Fruit fly (Drosophila melanogaster) whole organism, embryonic: ENCODE data around the gene CG15894.
A peak's percentile ranks its signal among the peaks of the same experiment; 100 is the strongest.

Experiments used
- Bgb ChIP-seq: fragments of 200-800 bp; sonication (Bioruptor generic); IDR thresholded peaks from 2 replicates; pipeline ENCODE4 v1.3.6; 2022; ENCODE audit warnings: missing biosample characterization, missing genetic modification characterization; ENCODE audit not compliant: partially characterized antibody
- Blimp-1 ChIP-seq: fragments of 200-800 bp; sonication (Bioruptor generic); optimal IDR thresholded peaks from 3 replicates; lab custom pipeline; 2018; ENCODE audit warnings: missing biosample characterization, missing genetic modification characterization, mild to moderate bottlenecking, moderate library complexity, missing genetic modification reagents
- CG10147 ChIP-seq: fragments of 200-800 bp; sonication (Bioruptor generic); optimal IDR thresholded peaks from 2 replicates; lab custom pipeline; 2019; ENCODE audit warnings: missing biosample characterization, mild to moderate bottlenecking, missing genetic modification characterization, moderate library complexity
- CG10431 ChIP-seq: fragments of 200-800 bp; sonication (Bioruptor generic); optimal IDR thresholded peaks from 3 replicates; lab custom pipeline; 2018; ENCODE audit warnings: missing biosample characterization, mild to moderate bottlenecking, missing genetic modification characterization
- CG10979 ChIP-seq: fragments of 200-800 bp; sonication (Bioruptor generic); optimal IDR thresholded peaks from 2 replicates; lab custom pipeline; 2018; ENCODE audit warnings: missing biosample characterization, mild to moderate bottlenecking, missing genetic modification characterization, moderate library complexity
- CG12744 ChIP-seq: fragments of 200-800 bp; sonication (Bioruptor generic); optimal IDR thresholded peaks from 2 replicates; lab custom pipeline; 2016; ENCODE audit warnings: missing biosample characterization, missing genetic modification characterization
- CG13296 ChIP-seq: fragments of 200-800 bp; sonication (Bioruptor generic); optimal IDR thresholded peaks from 3 replicates; lab custom pipeline; 2018; ENCODE audit warnings: missing biosample characterization, mild to moderate bottlenecking, missing genetic modification characterization
- CG1529 ChIP-seq: fragments of 200-800 bp; sonication (Bioruptor generic); optimal IDR thresholded peaks from 3 replicates; lab custom pipeline; 2018; ENCODE audit warnings: missing biosample characterization, missing genetic modification characterization
- CG1647 ChIP-seq: fragments of 200-800 bp; sonication (Bioruptor generic); optimal IDR thresholded peaks from 3 replicates; lab custom pipeline; 2016; ENCODE audit warnings: missing biosample characterization, missing genetic modification characterization
- CG16863 ChIP-seq: fragments of 200-800 bp; sonication (Bioruptor generic); optimal IDR thresholded peaks from 3 replicates; lab custom pipeline; 2016; ENCODE audit warnings: missing biosample characterization, missing genetic modification characterization
- CG18619 ChIP-seq: fragments of 200-800 bp; sonication (Bioruptor generic); optimal IDR thresholded peaks from 3 replicates; lab custom pipeline; 2017; ENCODE audit warnings: missing biosample characterization, mild to moderate bottlenecking, missing genetic modification characterization
- CG18764 ChIP-seq: fragments of 200-800 bp; sonication (Bioruptor generic); optimal IDR thresholded peaks from 3 replicates; lab custom pipeline; 2016; ENCODE audit warnings: missing biosample characterization, missing genetic modification characterization
- CG30020 ChIP-seq: fragments of 200-800 bp; optimal IDR thresholded peaks from 2 replicates; lab custom pipeline; 2019; ENCODE audit warnings: missing biosample characterization, mild to moderate bottlenecking, missing genetic modification characterization, moderate library complexity
- CG31388 ChIP-seq: fragments of 200-800 bp; sonication (Bioruptor generic); optimal IDR thresholded peaks from 2 replicates; lab custom pipeline; 2016; ENCODE audit warnings: missing biosample characterization, missing genetic modification characterization
- CG34376 ChIP-seq: fragments of 200-800 bp; sonication (Bioruptor generic); optimal IDR thresholded peaks from 2 replicates; lab custom pipeline; 2018; ENCODE audit warnings: missing biosample characterization, mild to moderate bottlenecking, missing genetic modification characterization
- CG42726 ChIP-seq: fragments of 200-800 bp; sonication (Bioruptor generic); IDR thresholded peaks from 2 replicates; pipeline ENCODE4 v1.3.6; 2022; ENCODE audit warnings: missing biosample characterization, missing genetic modification characterization; ENCODE audit not compliant: partially characterized antibody
- CG7839 ChIP-seq: fragments of 200-800 bp; sonication (Bioruptor generic); optimal IDR thresholded peaks from 3 replicates; lab custom pipeline; 2018; ENCODE audit warnings: missing biosample characterization, mild to moderate bottlenecking, missing genetic modification characterization, moderate library complexity
- CG7928 ChIP-seq: fragments of 200-800 bp; sonication (Bioruptor generic); optimal IDR thresholded peaks from 2 replicates; lab custom pipeline; 2017; ENCODE audit warnings: missing biosample characterization, mild to moderate bottlenecking, missing genetic modification characterization
- CG9215 ChIP-seq: fragments of 200-800 bp; sonication (Bioruptor generic); IDR thresholded peaks from 2 replicates; pipeline ENCODE4 v1.3.6; 2022; ENCODE audit warnings: missing biosample characterization, missing genetic modification characterization
- CG9797 ChIP-seq: fragments of 200-800 bp; sonication (Bioruptor generic); optimal IDR thresholded peaks from 3 replicates; lab custom pipeline; 2018; ENCODE audit warnings: missing biosample characterization, mild to moderate bottlenecking, missing genetic modification characterization
- CG9932 ChIP-seq: fragments of 200-800 bp; sonication (Bioruptor generic); IDR thresholded peaks from 2 replicates; pipeline ENCODE4 v1.3.6; 2022; ENCODE audit warnings: missing biosample characterization, missing genetic modification characterization
- Fer1 ChIP-seq: fragments of 200-800 bp; sonication (Bioruptor generic); optimal IDR thresholded peaks from 2 replicates; lab custom pipeline; 2017; ENCODE audit warnings: missing biosample characterization, mild to moderate bottlenecking, missing genetic modification characterization
- H15 ChIP-seq: fragments of 200-800 bp; sonication (Bioruptor generic); IDR thresholded peaks from 3 replicates; pipeline ENCODE4 v1.3.6; 2022; ENCODE audit warnings: missing biosample characterization, missing genetic modification characterization
- NC2α ChIP-seq: fragments of 200-800 bp; sonication (Bioruptor generic); optimal IDR thresholded peaks from 2 replicates; lab custom pipeline; 2016; ENCODE audit warnings: missing biosample characterization, missing genetic modification characterization
- Neu2 ChIP-seq: fragments of 200-800 bp; sonication (Bioruptor generic); optimal IDR thresholded peaks from 3 replicates; lab custom pipeline; 2016; ENCODE audit warnings: missing biosample characterization, missing genetic modification characterization, borderline replicate concordance
- TFAM ChIP-seq: fragments of 200-800 bp; sonication (Bioruptor generic); optimal IDR thresholded peaks from 2 replicates; lab custom pipeline; 2017; ENCODE audit warnings: missing biosample characterization, missing genetic modification characterization, inconsistent platforms
- Trl ChIP-seq, 3 experiments: fragments of >200 bp in 2 of 3; fragments of 200-800 bp in 1 of 3; sonication (Bioruptor generic) in 1 of 3; optimal IDR thresholded peaks; 2 replicates in 1 of 3; 3 replicates in 2 of 3; lab custom pipeline; 2016 to 2017; ENCODE audit warnings: missing biosample characterization in 1 of 3, missing genetic modification characterization in 1 of 3
- YL-1 ChIP-seq: fragments of 200-800 bp; sonication (Bioruptor generic); optimal IDR thresholded peaks from 3 replicates; lab custom pipeline; 2017; ENCODE audit warnings: missing biosample characterization, mild to moderate bottlenecking, missing genetic modification characterization
- bbx ChIP-seq: fragments of 200-800 bp; sonication (Bioruptor generic); IDR thresholded peaks from 2 replicates; pipeline ENCODE4 v1.3.6; 2022; ENCODE audit warnings: missing biosample characterization, missing genetic modification characterization; ENCODE audit not compliant: partially characterized antibody
- cg ChIP-seq: fragments of 200-800 bp; sonication (Bioruptor generic); optimal IDR thresholded peaks from 3 replicates; lab custom pipeline; 2019; ENCODE audit warnings: missing biosample characterization, mild to moderate bottlenecking, missing genetic modification characterization, moderate library complexity
- chinmo ChIP-seq: fragments of 200-800 bp; sonication (Bioruptor generic); IDR thresholded peaks from 4 replicates; pipeline ENCODE4 v1.3.6; 2022; ENCODE audit warnings: missing biosample characterization, missing genetic modification characterization; ENCODE audit not compliant: partially characterized antibody
- crc ChIP-seq: fragments of 200-800 bp; sonication (Bioruptor generic); optimal IDR thresholded peaks from 2 replicates; lab custom pipeline; 2016; ENCODE audit warnings: missing biosample characterization, missing genetic modification characterization
- disco-r ChIP-seq: fragments of 200-800 bp; sonication (Bioruptor generic); optimal IDR thresholded peaks from 2 replicates; lab custom pipeline; 2016; ENCODE audit warnings: missing biosample characterization, missing genetic modification characterization
- dpn ChIP-seq, 2 experiments: fragments of 200-800 bp; sonication (Bioruptor generic); optimal IDR thresholded peaks; 3 replicates each; lab custom pipeline; 2016; ENCODE audit warnings: missing biosample characterization in 2 of 2, missing genetic modification characterization in 2 of 2
- fd3F ChIP-seq: fragments of 200-800 bp; sonication (Bioruptor generic); optimal IDR thresholded peaks from 2 replicates; lab custom pipeline; 2018; ENCODE audit warnings: missing biosample characterization, mild to moderate bottlenecking, missing genetic modification characterization, moderate library complexity
- grn ChIP-seq: fragments of 200-800 bp; sonication (Bioruptor generic); optimal IDR thresholded peaks from 3 replicates; lab custom pipeline; 2017; ENCODE audit warnings: missing biosample characterization, missing genetic modification characterization
- hkb ChIP-seq, 2 experiments: fragments of 200-800 bp in 1 of 2; fragments of >200 bp in 1 of 2; sonication (Bioruptor generic) in 1 of 2; IDR thresholded peaks in 1 of 2; optimal IDR thresholded peaks in 1 of 2; 2 replicates each; pipeline versions ENCODE4 v1.3.6 to Lab custom; 2017 to 2022; ENCODE audit warnings: missing biosample characterization in 1 of 2, missing genetic modification characterization in 1 of 2
- jumu ChIP-seq: fragments of 200-800 bp; sonication (Bioruptor generic); optimal IDR thresholded peaks from 3 replicates; lab custom pipeline; 2016; ENCODE audit warnings: missing biosample characterization, missing genetic modification characterization
- lmd ChIP-seq: fragments of 200-800 bp; sonication (Bioruptor generic); IDR thresholded peaks from 2 replicates; pipeline ENCODE4 v1.3.6; 2022; ENCODE audit warnings: missing biosample characterization, missing genetic modification characterization
- maf-S ChIP-seq: fragments of 200-800 bp; sonication (Bioruptor generic); optimal IDR thresholded peaks from 2 replicates; lab custom pipeline; 2016; ENCODE audit warnings: missing biosample characterization, missing genetic modification characterization
- nau ChIP-seq: fragments of 200-800 bp; sonication (Bioruptor generic); optimal IDR thresholded peaks from 3 replicates; lab custom pipeline; 2017; ENCODE audit warnings: missing biosample characterization, mild to moderate bottlenecking, missing genetic modification characterization, missing genetic modification reagents
- pho ChIP-seq: fragments of 200-800 bp; sonication (Bioruptor generic); optimal IDR thresholded peaks from 2 replicates; lab custom pipeline; 2016; ENCODE audit warnings: missing biosample characterization, missing genetic modification characterization
- sd ChIP-seq: fragments of 200-800 bp; sonication (Bioruptor generic); optimal IDR thresholded peaks from 3 replicates; lab custom pipeline; 2018; ENCODE audit warnings: missing biosample characterization, mild to moderate bottlenecking, missing genetic modification characterization, moderate library complexity
- sisA ChIP-seq: fragments of 200-800 bp; sonication (Bioruptor generic); IDR thresholded peaks from 2 replicates; pipeline ENCODE4 v1.3.6; 2022; ENCODE audit warnings: missing biosample characterization, missing genetic modification characterization
- stc ChIP-seq: fragments of 200-800 bp; sonication (Bioruptor generic); IDR thresholded peaks from 2 replicates; pipeline ENCODE4 v1.3.6; 2022; ENCODE audit warnings: missing biosample characterization, missing genetic modification characterization
- tll ChIP-seq, 2 experiments: fragments of 200-800 bp in 1 of 2; fragments of >200 bp in 1 of 2; sonication (Bioruptor generic) in 1 of 2; optimal IDR thresholded peaks; 2 replicates each; lab custom pipeline; 2017 to 2019; ENCODE audit warnings: missing biosample characterization in 2 of 2, missing genetic modification characterization in 2 of 2, mild to moderate bottlenecking in 1 of 2, moderate library complexity in 1 of 2
- usp ChIP-seq: fragments of >200 bp; optimal IDR thresholded peaks from 2 replicates; lab custom pipeline; 2017; ENCODE audit warnings: missing biosample characterization, missing genetic modification characterization
- vfl ChIP-seq: fragments of 200-800 bp; sonication (Bioruptor generic); optimal IDR thresholded peaks from 2 replicates; lab custom pipeline; 2016; ENCODE audit warnings: missing biosample characterization, missing genetic modification characterization
- wek ChIP-seq: fragments of 200-800 bp; sonication (Bioruptor generic); optimal IDR thresholded peaks from 3 replicates; lab custom pipeline; 2018; ENCODE audit warnings: missing biosample characterization, mild to moderate bottlenecking, missing genetic modification characterization, moderate library complexity

Gene CG15894

DNA sequence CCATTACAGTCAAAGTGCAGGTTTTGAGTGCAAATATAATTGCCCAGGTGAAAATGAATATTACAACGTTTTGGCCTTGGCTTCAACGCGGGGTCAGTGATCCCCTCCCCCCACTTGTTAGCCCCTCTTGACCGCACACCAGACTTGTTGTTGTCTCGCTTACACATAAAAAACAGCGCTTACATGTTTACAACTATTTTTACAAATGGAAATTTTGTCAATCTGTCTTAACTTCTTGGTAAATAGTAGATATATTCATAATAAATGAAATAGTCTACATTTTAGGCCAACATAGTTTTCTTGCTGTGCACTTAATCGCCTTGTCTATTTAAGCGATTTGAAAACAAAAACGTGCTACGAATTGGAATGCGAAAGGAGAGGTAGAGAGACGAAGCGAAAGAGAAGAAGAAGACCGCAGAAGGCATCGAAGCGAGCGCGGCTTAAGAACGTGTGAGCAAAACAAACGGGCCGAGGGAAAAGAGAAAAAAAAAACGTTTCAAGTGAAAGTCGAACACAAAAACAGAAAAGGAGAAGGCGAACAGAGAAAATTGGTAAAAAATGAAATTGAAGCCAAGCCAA is 31.0 kb downstream of the CG15894 start (continued):
- TF ChIP-seq pho (no peak), Blimp-1 (peak; percentile 88), YL-1 (GFP tag; lab: Kevin White, UChicago) (no peak), CG31388 (GFP tag; lab: Kevin White, UChicago) (no peak), CG1647 (GFP tag; lab: Kevin White, UChicago) (peak; percentile 34), Fer1 (peak; percentile 29), chinmo (GFP tag; lab: Robert Waterston, UW) (no peak), bbx (GFP tag; lab: Robert Waterston, UW) (no peak), CG1529 (GFP tag; lab: Kevin White, UChicago) (peak; percentile 23), CG13296 (GFP tag; lab: Kevin White, UChicago) (peak; percentile 4), usp (GFP tag; lab: Kevin White, UChicago) (no peak), stc (GFP tag; lab: Robert Waterston, UW) (peak; percentile 61), CG9932 (GFP tag; lab: Robert Waterston, UW) (peak; percentile 64), cg (GFP tag; lab: Kevin White, UChicago) (no peak), CG10431 (GFP tag; lab: Kevin White, UChicago) (no peak), CG16863 (GFP tag; lab: Kevin White, UChicago) (no peak), CG42726 (GFP tag; lab: Robert Waterston, UW) (no peak), CG9797 (GFP tag; lab: Kevin White, UChicago) (no peak), CG9215 (peak; percentile 46), CG30020 (tag; lab: Kevin White, UChicago) (no peak), TFAM (GFP tag; lab: Kevin White, UChicago) (no peak), jumu (GFP tag; lab: Kevin White, UChicago) (no peak), CG7928 (GFP tag; lab: Kevin White, UChicago) (no peak), disco-r (GFP tag; lab: Kevin White, UChicago) (no peak), nau (GFP tag; lab: Kevin White, UChicago) (no peak), CG7839 (tag; lab: Kevin White, UChicago) (peak; percentile 68), CG18764 (GFP tag; lab: Kevin White, UChicago) (peak; percentile 12), dpn (GFP tag; optimal IDR thresholded peaks at IDR 0.05; lab: Kevin White, UChicago) (peak; percentile 19 to 43), sd (tag; lab: Kevin White, UChicago) (peak; percentile 89), CG10147 (GFP tag; lab: Kevin White, UChicago) (peak; percentile 16), CG10979 (peak; percentile 50), Neu2 (GFP tag; lab: Kevin White, UChicago) (no peak), crc (GFP tag; lab: Kevin White, UChicago) (no peak), vfl (GFP tag; lab: Kevin White, UChicago) (peak; percentile 12), CG12744 (GFP tag; lab: Kevin White, UChicago) (no peak), Bgb (GFP tag; lab: Robert Waterston, UW) (no peak), CG34376 (GFP tag; lab: Kevin White, UChicago) (no peak), hkb (optimal IDR thresholded peaks at IDR 0.05; lab: Kevin White, UChicago) (no peak), hkb (GFP tag; IDR thresholded peaks at IDR 0.05; lab: Robert Waterston, UW) (peak; percentile 48; the same call in 1 of the 2 replicates), lmd (GFP tag; lab: Robert Waterston, UW) (peak; percentile 61; the same call in 1 of the 2 replicates), Trl (optimal IDR thresholded peaks at IDR 0.05; lab: Kevin White, UChicago) (peak; percentile 20 to 21), Trl (GFP tag; optimal IDR thresholded peaks at IDR 0.05; lab: Kevin White, UChicago) (peak; percentile 11), tll (GFP tag; optimal IDR thresholded peaks at IDR 0.05; lab: Kevin White, UChicago) (no peak), wek (GFP tag; lab: Kevin White, UChicago) (no peak), NC2α (GFP tag; lab: Kevin White, UChicago) (no peak), CG18619 (GFP tag; lab: Kevin White, UChicago) (no peak), sisA (GFP tag; lab: Robert Waterston, UW) (peak; percentile 47), fd3F (GFP tag; lab: Kevin White, UChicago) (peak; percentile 20), grn (GFP tag; lab: Kevin White, UChicago) (no peak), maf-S (GFP tag; lab: Kevin White, UChicago) (peak; percentile 17), H15 (GFP tag; lab: Robert Waterston, UW) (0 out of 3 replicates have a peak, but pooled peaks have one; percentile 56)
